Fruit fly (Drosophila melanogaster): Measurements from ENCODE around the gene CG9525.

Gene CG9525

dm6 chr2L:8949919-8950722 is 12.0 kb downstream of the CG9525 start (continued):
- TF ChIP-seq CG16779 (tag; optimal IDR thresholded peaks at IDR 0.05) (no peak), CG10669 (GFP tag; optimal IDR thresholded peaks at IDR 0.05) (peak; percentile 58), CG8319 (GFP tag; optimal IDR thresholded peaks at IDR 0.05) (peak; percentile 19), Hr39 (GFP tag; optimal IDR thresholded peaks at IDR 0.05) (peak; percentile 80), Ets21C (GFP tag; optimal IDR thresholded peaks at IDR 0.05) (peak; percentile 64), Eip78C (GFP tag) (peak; percentile 84), CG3919 (GFP tag; optimal IDR thresholded peaks at IDR 0.05) (peak; percentile 73), CG6163 (GFP tag; IDR thresholded peaks at IDR 0.05) (0 out of 3 replicates have a peak, but pooled peaks have one; percentile 52), ss (GFP tag; optimal IDR thresholded peaks at IDR 0.05) (peak; percentile 50 to 58), CG34406 (GFP tag; optimal IDR thresholded peaks at IDR 0.05) (peak; percentile 72)

- no peak for TF ChIP-seq CG6808 (GFP tag; optimal IDR thresholded peaks at IDR 0.05)
- TF ChIP-seq svp (GFP tag), result peak; percentile 68
- TF ChIP-seq Sox14 (GFP tag; optimal IDR thresholded peaks at IDR 0.05), result peak; percentile 10
- peak; percentile 26 for TF ChIP-seq vri (GFP tag; optimal IDR thresholded peaks at IDR 0.05)
Measured at dm6 chr2L:8948650-8949049, 13.5 kb downstream of the CG9525 start.

- TF ChIP-seq CG10669 (GFP tag; optimal IDR thresholded peaks at IDR 0.05) (no peak), salr (GFP tag; optimal IDR thresholded peaks at IDR 0.05) (no peak), CG31627 (GFP tag; optimal IDR thresholded peaks at IDR 0.05) (no peak), Sox14 (GFP tag; optimal IDR thresholded peaks at IDR 0.05) (no peak), CG6808 (GFP tag; optimal IDR thresholded peaks at IDR 0.05) (no peak), Eip78C (GFP tag) (peak; percentile 32)
Measured at dm6 chr2L:8947989-8948388, 14.2 kb downstream of the CG9525 start.

dm6 chr2L:8946718-8947316 is 15.3 kb downstream of the CG9525 start, which contains the start of gene CG46397:
Gene CG46397, plus strand, starts transcription at chr2L:8947266.
- TF ChIP-seq CG4318 (GFP tag; optimal IDR thresholded peaks at IDR 0.05) (no peak), vri (GFP tag; optimal IDR thresholded peaks at IDR 0.05) (peak; percentile 89), svp (GFP tag) (peak; percentile 18)

- TF ChIP-seq CG7368 (GFP tag; optimal IDR thresholded peaks at IDR 0.05) (no peak), CG8119 (GFP tag; IDR thresholded peaks at IDR 0.05) (no peak), Sox102F (GFP tag; optimal IDR thresholded peaks at IDR 0.05) (no peak), Hr4 (GFP tag; optimal IDR thresholded peaks at IDR 0.05) (no peak), OdsH (GFP tag; optimal IDR thresholded peaks at IDR 0.05) (no peak), CG31627 (GFP tag; optimal IDR thresholded peaks at IDR 0.05) (no peak), CG11294 (GFP tag; IDR thresholded peaks at IDR 0.05) (no peak), CG9139 (GFP tag; optimal IDR thresholded peaks at IDR 0.05) (no peak), Sox14 (GFP tag; optimal IDR thresholded peaks at IDR 0.05) (peak; percentile 41), CG4318 (GFP tag; optimal IDR thresholded peaks at IDR 0.05) (no peak), Eip93F (GFP tag; optimal IDR thresholded peaks at IDR 0.05) (no peak), CG16779 (tag; optimal IDR thresholded peaks at IDR 0.05) (no peak), dac (GFP tag; optimal IDR thresholded peaks at IDR 0.05) (no peak), Eip75B (GFP tag; optimal IDR thresholded peaks at IDR 0.05) (no peak), Gug (GFP tag; IDR thresholded peaks at IDR 0.05) (no peak), CG10669 (GFP tag; optimal IDR thresholded peaks at IDR 0.05) (no peak), CG34406 (GFP tag; optimal IDR thresholded peaks at IDR 0.05) (no peak), salr (GFP tag; optimal IDR thresholded peaks at IDR 0.05) (no peak), CG1621 (tag; optimal IDR thresholded peaks at IDR 0.05) (no peak), Sox15 (GFP tag; optimal IDR thresholded peaks at IDR 0.05) (no peak), Blimp-1 (GFP tag; optimal IDR thresholded peaks at IDR 0.05) (no peak), CG11902 (GFP tag; optimal IDR thresholded peaks at IDR 0.05) (no peak), ss (GFP tag; optimal IDR thresholded peaks at IDR 0.05) (no peak), CG6163 (GFP tag; IDR thresholded peaks at IDR 0.05) (no peak), svp (GFP tag) (peak; percentile 33), lz (GFP tag; optimal IDR thresholded peaks at IDR 0.05) (no peak), esn (GFP tag; optimal IDR thresholded peaks at IDR 0.05) (peak; percentile 23), vri (GFP tag; optimal IDR thresholded peaks at IDR 0.05) (peak; percentile 39), CG6808 (GFP tag; optimal IDR thresholded peaks at IDR 0.05) (no peak), Hr38 (GFP tag; optimal IDR thresholded peaks at IDR 0.05) (no peak), Smox (GFP tag; optimal IDR thresholded peaks at IDR 0.05) (no peak), CG6276 (GFP tag; optimal IDR thresholded peaks at IDR 0.05) (no peak), fd85E (GFP tag; optimal IDR thresholded peaks at IDR 0.05) (no peak), acj6 (GFP tag; optimal IDR thresholded peaks at IDR 0.05) (no peak)
Measured at dm6 chr2L:8943110-8943509, 19.0 kb downstream of the CG9525 start, which contains the start of gene CG9515. Gene CG9515, minus strand, starts transcription at chr2L:8943257.

Measured in whole organism, prepupa.